Fruit fly (Drosophila melanogaster) Kc167 (cell line): ENCODE data around the gene CG14546.

Experiments
- Sin3A ChIP-seq: fragments of >200 bp; optimal IDR thresholded peaks from 2 replicates; lab custom pipeline; 2018; ENCODE audit warnings: missing external identifiers
- h ChIP-seq: fragments of >200 bp; optimal IDR thresholded peaks from 3 replicates; lab custom pipeline; 2018; ENCODE audit warnings: missing external identifiers
- insv ChIP-seq: fragments of >200 bp; optimal IDR thresholded peaks from 3 replicates; lab custom pipeline; 2018; ENCODE audit warnings: missing external identifiers
- psq ChIP-seq: fragments of >200 bp; optimal IDR thresholded peaks from 2 replicates; lab custom pipeline; 2017; ENCODE audit warnings: missing external identifiers

dm6 chr3R:25881915-25882314 lies 40.5 kb downstream of the CG14546 start, which contains the start of gene SppL:
- TF ChIP-seq h (no peak), psq (lab: Kevin White, UChicago) (no peak), Sin3A (lab: Kevin White, UChicago) (no peak), insv (lab: Kevin White, UChicago) (no peak)
